Fruit fly (Drosophila melanogaster) whole organism, prepupa: ENCODE measurements around the gene dpr20.
A peak's percentile ranks its signal among the peaks of the same experiment; 100 is the strongest.

ENCODE experiments used
- Blimp-1 ChIP-seq: fragments of 200-800 bp; sonication (Bioruptor generic); optimal IDR thresholded peaks from 3 replicates; lab custom pipeline; 2017; ENCODE audit warnings: missing biosample characterization, missing genetic modification characterization, mild to moderate bottlenecking, moderate library complexity, missing genetic modification reagents
- CG10631 ChIP-seq: fragments of 200-800 bp; sonication (Bioruptor generic); optimal IDR thresholded peaks from 2 replicates; lab custom pipeline; 2016; ENCODE audit warnings: missing biosample characterization, missing genetic modification characterization
- CG10669 ChIP-seq: fragments of 200-800 bp; sonication (Bioruptor generic); optimal IDR thresholded peaks from 3 replicates; lab custom pipeline; 2018; ENCODE audit warnings: missing biosample characterization, mild to moderate bottlenecking, missing genetic modification characterization, moderate library complexity
- CG11762 ChIP-seq: fragments of 200-800 bp; sonication (Bioruptor generic); optimal IDR thresholded peaks from 3 replicates; lab custom pipeline; 2016; ENCODE audit warnings: missing biosample characterization, missing genetic modification characterization; ENCODE audit not compliant: insufficient read depth
- CG11902 ChIP-seq: fragments of 200-800 bp; sonication (Bioruptor generic); optimal IDR thresholded peaks from 3 replicates; lab custom pipeline; 2016; ENCODE audit warnings: missing biosample characterization, missing genetic modification characterization
- CG1621 ChIP-seq: fragments of 200-800 bp; sonication (Bioruptor generic); optimal IDR thresholded peaks from 3 replicates; lab custom pipeline; 2018; ENCODE audit warnings: missing biosample characterization, mild to moderate bottlenecking, missing genetic modification characterization
- CG3032 ChIP-seq: fragments of 200-800 bp; optimal IDR thresholded peaks from 2 replicates; lab custom pipeline; 2019; ENCODE audit warnings: missing biosample characterization, mild to moderate bottlenecking, missing genetic modification characterization, moderate library complexity
- CG31627 ChIP-seq: fragments of 200-800 bp; sonication (Bioruptor generic); optimal IDR thresholded peaks from 3 replicates; lab custom pipeline; 2016; ENCODE audit warnings: missing biosample characterization, missing genetic modification characterization
- CG32006 ChIP-seq: fragments of 200-800 bp; sonication (Bioruptor generic); optimal IDR thresholded peaks from 3 replicates; lab custom pipeline; 2017; ENCODE audit warnings: missing biosample characterization, mild to moderate bottlenecking, missing genetic modification characterization
- CG34406 ChIP-seq: fragments of 200-800 bp; sonication (Bioruptor generic); optimal IDR thresholded peaks from 3 replicates; lab custom pipeline; 2016; ENCODE audit warnings: missing biosample characterization, missing genetic modification characterization
- CG6276 ChIP-seq: fragments of 200-800 bp; sonication (Bioruptor generic); optimal IDR thresholded peaks from 2 replicates; lab custom pipeline; 2017; ENCODE audit warnings: missing biosample characterization, mild to moderate bottlenecking, missing genetic modification characterization
- CG6792 ChIP-seq: fragments of 200-800 bp; sonication (Bioruptor generic); optimal IDR thresholded peaks from 3 replicates; lab custom pipeline; 2016; ENCODE audit warnings: missing biosample characterization, missing genetic modification characterization
- CG6808 ChIP-seq: fragments of 200-800 bp; sonication (Bioruptor generic); optimal IDR thresholded peaks from 3 replicates; lab custom pipeline; 2017; ENCODE audit warnings: missing biosample characterization, missing genetic modification characterization, mild to moderate bottlenecking, moderate library complexity, missing genetic modification reagents
- CG6854 ChIP-seq: fragments of 200-800 bp; sonication (Bioruptor generic); optimal IDR thresholded peaks from 2 replicates; lab custom pipeline; 2017; ENCODE audit warnings: missing biosample characterization, mild to moderate bottlenecking, missing genetic modification characterization
- CG7368 ChIP-seq: fragments of 200-800 bp; sonication (Bioruptor generic); optimal IDR thresholded peaks from 3 replicates; lab custom pipeline; 2016; ENCODE audit warnings: missing biosample characterization, missing genetic modification characterization
- Eip75B ChIP-seq: fragments of 200-800 bp; sonication (Bioruptor generic); optimal IDR thresholded peaks from 3 replicates; lab custom pipeline; 2016; ENCODE audit warnings: missing biosample characterization, missing genetic modification characterization
- Eip78C ChIP-seq: fragments of 200-800 bp; sonication (Bioruptor generic); peaks from one replicate; lab custom pipeline; 2016; ENCODE audit warnings: missing biosample characterization, missing genetic modification characterization
- Eip93F ChIP-seq: fragments of 200-800 bp; sonication (Bioruptor generic); optimal IDR thresholded peaks from 2 replicates; lab custom pipeline; 2016; ENCODE audit warnings: missing biosample characterization, mild to moderate bottlenecking, missing genetic modification characterization
- Ets96B ChIP-seq: fragments of 200-800 bp; optimal IDR thresholded peaks from 2 replicates; lab custom pipeline; 2019; ENCODE audit warnings: missing biosample characterization, mild to moderate bottlenecking, missing genetic modification characterization, moderate library complexity
- Gug ChIP-seq: fragments of 200-800 bp; sonication (Bioruptor generic); IDR thresholded peaks from 2 replicates; pipeline ENCODE4 v1.3.6; 2022; ENCODE audit warnings: missing biosample characterization, missing genetic modification characterization
- Hr38 ChIP-seq: sonication (Bioruptor generic); optimal IDR thresholded peaks from 2 replicates; lab custom pipeline; 2016; ENCODE audit warnings: missing biosample characterization, missing genetic modification characterization
- Hr39 ChIP-seq: fragments of 200-800 bp; sonication (Bioruptor generic); optimal IDR thresholded peaks from 2 replicates; lab custom pipeline; 2016; ENCODE audit warnings: missing biosample characterization, missing genetic modification characterization
- Hr4 ChIP-seq: fragments of 200-800 bp; sonication (Bioruptor generic); optimal IDR thresholded peaks from 3 replicates; lab custom pipeline; 2016; ENCODE audit warnings: missing biosample characterization, missing genetic modification characterization
- Lpt ChIP-seq: fragments of 200-800 bp; sonication (Bioruptor generic); optimal IDR thresholded peaks from 3 replicates; lab custom pipeline; 2016; ENCODE audit warnings: missing biosample characterization, missing genetic modification characterization
- Met ChIP-seq: fragments of 200-800 bp; sonication (Bioruptor generic); optimal IDR thresholded peaks from 3 replicates; lab custom pipeline; 2016; ENCODE audit warnings: missing biosample characterization, missing genetic modification characterization
- OdsH ChIP-seq: fragments of 200-800 bp; sonication (Bioruptor generic); optimal IDR thresholded peaks from 3 replicates; lab custom pipeline; 2016; ENCODE audit warnings: missing biosample characterization, missing genetic modification characterization
- Smox ChIP-seq: fragments of 200-800 bp; sonication (Bioruptor generic); optimal IDR thresholded peaks from 3 replicates; lab custom pipeline; 2016; ENCODE audit warnings: missing biosample characterization, missing genetic modification characterization
- Sox14 ChIP-seq: fragments of 200-800 bp; sonication (Bioruptor generic); optimal IDR thresholded peaks from 3 replicates; lab custom pipeline; 2016; ENCODE audit warnings: missing biosample characterization, missing genetic modification characterization
- Sox15 ChIP-seq: fragments of 200-800 bp; sonication (Bioruptor generic); optimal IDR thresholded peaks from 3 replicates; lab custom pipeline; 2016; ENCODE audit warnings: missing biosample characterization, missing genetic modification characterization
- achi ChIP-seq: fragments of 200-800 bp; sonication (Bioruptor generic); optimal IDR thresholded peaks from 3 replicates; lab custom pipeline; 2016; ENCODE audit warnings: missing biosample characterization, missing genetic modification characterization
- acj6 ChIP-seq: fragments of 200-800 bp; sonication (Bioruptor generic); optimal IDR thresholded peaks from 3 replicates; lab custom pipeline; 2016; ENCODE audit warnings: missing biosample characterization, missing genetic modification characterization
- dac ChIP-seq: fragments of 200-800 bp; sonication (Bioruptor generic); optimal IDR thresholded peaks from 2 replicates; lab custom pipeline; 2017; ENCODE audit warnings: missing biosample characterization, mild to moderate bottlenecking, missing genetic modification characterization
- eg ChIP-seq: fragments of 200-800 bp; sonication (Bioruptor generic); IDR thresholded peaks from 3 replicates; pipeline ENCODE4 v1.3.6; 2022; ENCODE audit warnings: missing biosample characterization, missing genetic modification characterization
- esn ChIP-seq: fragments of 200-800 bp; sonication (Bioruptor generic); optimal IDR thresholded peaks from 2 replicates; lab custom pipeline; 2016; ENCODE audit warnings: missing biosample characterization, mild to moderate bottlenecking, missing genetic modification characterization, moderate library complexity
- fd85E ChIP-seq: fragments of 200-800 bp; sonication (Bioruptor generic); optimal IDR thresholded peaks from 3 replicates; lab custom pipeline; 2016; ENCODE audit warnings: missing biosample characterization, missing genetic modification characterization
- fkh ChIP-seq: fragments of 200-800 bp; sonication (Bioruptor generic); optimal IDR thresholded peaks from 3 replicates; lab custom pipeline; 2017; ENCODE audit warnings: missing biosample characterization, mild to moderate bottlenecking, missing genetic modification characterization, moderate library complexity
- lz ChIP-seq: fragments of 200-800 bp; sonication (Bioruptor generic); optimal IDR thresholded peaks from 3 replicates; lab custom pipeline; 2016; ENCODE audit warnings: missing biosample characterization, missing genetic modification characterization
- salr ChIP-seq, 2 experiments: fragments of 200-800 bp; sonication (Bioruptor generic); optimal IDR thresholded peaks; 3 replicates each; lab custom pipeline; 2016 to 2018; ENCODE audit warnings: missing biosample characterization in 2 of 2, missing genetic modification characterization in 2 of 2, mild to moderate bottlenecking in 1 of 2
- ss ChIP-seq, 2 experiments: fragments of 200-800 bp; sonication (Bioruptor generic); optimal IDR thresholded peaks; 2 replicates in 1 of 2; 3 replicates in 1 of 2; lab custom pipeline; 2017 to 2018; ENCODE audit warnings: mild to moderate bottlenecking in 2 of 2, missing biosample characterization in 2 of 2, missing genetic modification characterization in 2 of 2, moderate library complexity in 1 of 2
- svp ChIP-seq: fragments of 200-800 bp; sonication (Bioruptor generic); peaks from one replicate; lab custom pipeline; 2016; ENCODE audit warnings: missing biosample characterization, missing genetic modification characterization
- vri ChIP-seq: fragments of 200-800 bp; sonication (Bioruptor generic); optimal IDR thresholded peaks from 3 replicates; lab custom pipeline; 2016; ENCODE audit warnings: missing biosample characterization, mild to moderate bottlenecking, missing genetic modification characterization

dpr20 gene

dm6 chr3L:857063-858015 lies at the start of gene dpr20 (continued):
- TF ChIP-seq CG11762 (peak; percentile 67), eg (GFP tag; lab: Robert Waterston, UW) (peak; percentile 96), Blimp-1 (GFP tag; lab: Kevin White, UChicago) (no peak), Hr38 (no peak), svp (peak; percentile 71), Hr39 (GFP tag; lab: Kevin White, UChicago) (peak; percentile 72), CG3032 (tag; lab: Kevin White, UChicago) (peak; percentile 76), CG11902 (GFP tag; lab: Kevin White, UChicago) (peak; percentile 52), CG6276 (GFP tag; lab: Kevin White, UChicago) (peak; percentile 84), CG32006 (GFP tag; lab: Kevin White, UChicago) (peak; percentile 77), vri (no peak)

DNA sequence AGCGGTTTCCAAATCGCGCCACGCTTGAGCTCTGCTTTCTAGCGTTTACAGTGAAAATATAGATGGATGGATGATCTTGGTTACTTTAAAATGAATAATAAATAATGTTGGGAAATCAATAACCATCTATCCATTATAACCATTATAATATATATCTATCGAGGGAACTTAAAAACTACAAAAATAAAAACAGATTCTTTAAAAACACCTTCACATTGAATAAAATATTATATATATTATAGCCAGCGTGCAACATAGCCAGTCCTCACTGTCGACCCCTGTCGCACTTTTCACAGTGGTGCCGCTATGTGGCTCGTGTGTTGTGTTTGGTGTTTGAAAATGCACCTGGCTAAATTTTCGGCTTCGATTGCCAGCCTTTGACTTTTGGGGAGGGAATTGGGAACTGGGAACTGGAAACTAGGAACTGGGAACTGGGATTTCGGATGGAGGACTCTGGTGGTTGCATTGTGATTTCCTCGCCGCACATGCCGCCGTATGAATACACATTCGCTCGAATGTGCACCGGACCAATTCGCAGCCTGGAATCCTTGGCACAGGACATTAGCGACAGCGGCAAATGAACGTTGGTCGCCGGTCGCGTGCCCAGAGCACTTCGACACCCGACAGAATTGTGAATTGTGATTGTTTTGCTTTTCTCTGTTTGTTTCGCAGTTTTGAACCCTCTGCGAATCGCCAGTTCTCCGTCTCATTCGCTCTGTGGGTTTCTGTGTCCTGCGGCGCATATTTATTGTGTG lies 48.1 kb upstream of the dpr20 start:
- TF ChIP-seq svp (no peak), esn (no peak), Eip75B (no peak), acj6 (GFP tag; lab: Kevin White, UChicago) (peak; percentile 13), CG3032 (tag; lab: Kevin White, UChicago) (peak; percentile 17), Sox15 (GFP tag; lab: Kevin White, UChicago) (no peak), Met (peak; percentile 40), CG6808 (GFP tag; lab: Kevin White, UChicago) (no peak), fd85E (GFP tag; lab: Kevin White, UChicago) (no peak), CG34406 (no peak), Smox (GFP tag; lab: Kevin White, UChicago) (peak; percentile 28), Eip93F (GFP tag; lab: Kevin White, UChicago) (no peak), OdsH (GFP tag; lab: Kevin White, UChicago) (no peak), vri (no peak), dac (no peak), CG10631 (GFP tag; lab: Kevin White, UChicago) (no peak), lz (GFP tag; lab: Kevin White, UChicago) (no peak), Sox14 (GFP tag; lab: Kevin White, UChicago) (no peak), Lpt (GFP tag; lab: Kevin White, UChicago) (no peak), Hr39 (GFP tag; lab: Kevin White, UChicago) (no peak), Ets96B (tag; lab: Kevin White, UChicago) (peak; percentile 15), Hr4 (GFP tag; lab: Kevin White, UChicago) (no peak), CG11902 (GFP tag; lab: Kevin White, UChicago) (no peak), CG10669 (GFP tag; lab: Kevin White, UChicago) (peak; percentile 4), achi (GFP tag; lab: Kevin White, UChicago) (no peak), Eip78C (GFP tag; lab: Kevin White, UChicago) (peak; percentile 52), CG6854 (GFP tag; lab: Kevin White, UChicago) (no peak), CG7368 (no peak), CG31627 (GFP tag; lab: Kevin White, UChicago) (no peak), ss (GFP tag; optimal IDR thresholded peaks at IDR 0.05; lab: Kevin White, UChicago) (no peak), Gug (GFP tag; lab: Robert Waterston, UW) (no peak), CG6792 (GFP tag; lab: Kevin White, UChicago) (peak; percentile 5), salr (GFP tag; optimal IDR thresholded peaks at IDR 0.05; lab: Kevin White, UChicago) (no peak), CG1621 (tag; lab: Kevin White, UChicago) (no peak), Hr38 (no peak), Blimp-1 (GFP tag; lab: Kevin White, UChicago) (no peak), fkh (GFP tag; lab: Kevin White, UChicago) (no peak)
